Fruit fly (Drosophila melanogaster) whole organism, embryonic: ENCODE results near the gene mbc.

Experiments
- Ada2b ChIP-seq: fragments of 200-800 bp; sonication (Bioruptor generic); IDR thresholded peaks from 2 replicates; pipeline ENCODE4 v1.3.6; 2022; ENCODE audit warnings: missing biosample characterization, missing genetic modification characterization
- C15 ChIP-seq: fragments of 200-800 bp; sonication (Bioruptor generic); IDR thresholded peaks from 3 replicates; pipeline ENCODE4 v1.3.6; 2022; ENCODE audit warnings: missing biosample characterization, missing genetic modification characterization
- CG1024 ChIP-seq: fragments of 200-800 bp; sonication (Bioruptor generic); IDR thresholded peaks from 2 replicates; pipeline ENCODE4 v1.3.6; 2022; ENCODE audit warnings: missing biosample characterization, missing genetic modification characterization
- CG11398 ChIP-seq: fragments of 200-800 bp; sonication (Bioruptor generic); optimal IDR thresholded peaks from 2 replicates; lab custom pipeline; 2016; ENCODE audit warnings: missing biosample characterization, missing genetic modification characterization
- CG12104 ChIP-seq: fragments of 200-800 bp; sonication (Bioruptor generic); optimal IDR thresholded peaks from 3 replicates; lab custom pipeline; 2016; ENCODE audit warnings: missing biosample characterization, missing genetic modification characterization
- CG13296 ChIP-seq: fragments of 200-800 bp; sonication (Bioruptor generic); optimal IDR thresholded peaks from 3 replicates; lab custom pipeline; 2018; ENCODE audit warnings: missing biosample characterization, mild to moderate bottlenecking, missing genetic modification characterization
- CG14667 ChIP-seq: fragments of 200-800 bp; sonication (Bioruptor generic); IDR thresholded peaks from 2 replicates; pipeline ENCODE4 v1.3.6; 2022; ENCODE audit warnings: missing biosample characterization, missing genetic modification characterization
- CG17361 ChIP-seq: fragments of 200-800 bp; sonication (Bioruptor generic); IDR thresholded peaks from 3 replicates; pipeline ENCODE4 v1.3.6; 2022; ENCODE audit warnings: missing biosample characterization, missing genetic modification characterization
- CG17802 ChIP-seq: fragments of 200-800 bp; sonication (Bioruptor generic); optimal IDR thresholded peaks from 2 replicates; lab custom pipeline; 2018; ENCODE audit warnings: missing biosample characterization, mild to moderate bottlenecking, missing genetic modification characterization, moderate library complexity
- CG1832 ChIP-seq: fragments of 200-800 bp; sonication (Bioruptor generic); optimal IDR thresholded peaks from 2 replicates; lab custom pipeline; 2017; ENCODE audit warnings: missing biosample characterization, mild to moderate bottlenecking, missing genetic modification characterization, inconsistent platforms
- CG33213 ChIP-seq: fragments of 200-800 bp; sonication (Bioruptor generic); optimal IDR thresholded peaks from 3 replicates; lab custom pipeline; 2016; ENCODE audit warnings: missing biosample characterization, missing genetic modification characterization
- CG4282 ChIP-seq: fragments of 200-800 bp; sonication (Bioruptor generic); optimal IDR thresholded peaks from 2 replicates; lab custom pipeline; 2016; ENCODE audit warnings: missing biosample characterization, missing genetic modification characterization
- CG4730 ChIP-seq: fragments of 200-800 bp; sonication (Bioruptor generic); IDR thresholded peaks from 2 replicates; pipeline ENCODE4 v1.3.6; 2022; ENCODE audit warnings: missing biosample characterization, missing genetic modification characterization
- CG6791 ChIP-seq: fragments of 200-800 bp; sonication (Bioruptor generic); IDR thresholded peaks from 3 replicates; pipeline ENCODE4 v1.3.6; 2022; ENCODE audit warnings: missing biosample characterization, missing genetic modification characterization; ENCODE audit not compliant: partially characterized antibody
- CG6854 ChIP-seq: fragments of 200-800 bp; sonication (Bioruptor generic); optimal IDR thresholded peaks from 3 replicates; lab custom pipeline; 2017; ENCODE audit warnings: missing biosample characterization, mild to moderate bottlenecking, missing genetic modification characterization
- CG7928 ChIP-seq: fragments of 200-800 bp; sonication (Bioruptor generic); optimal IDR thresholded peaks from 2 replicates; lab custom pipeline; 2017; ENCODE audit warnings: missing biosample characterization, mild to moderate bottlenecking, missing genetic modification characterization
- CG7963 ChIP-seq: fragments of 200-800 bp; sonication (Bioruptor generic); IDR thresholded peaks from 3 replicates; pipeline ENCODE4 v1.3.6; 2022; ENCODE audit warnings: missing biosample characterization, missing genetic modification characterization; ENCODE audit not compliant: partially characterized antibody
- CG8281 ChIP-seq: fragments of 200-800 bp; sonication (Bioruptor generic); optimal IDR thresholded peaks from 2 replicates; lab custom pipeline; 2018; ENCODE audit warnings: missing biosample characterization, mild to moderate bottlenecking, missing genetic modification characterization, moderate library complexity
- CG8359 ChIP-seq: fragments of 200-800 bp; sonication (Bioruptor generic); optimal IDR thresholded peaks from 2 replicates; lab custom pipeline; 2017; ENCODE audit warnings: missing biosample characterization, mild to moderate bottlenecking, missing genetic modification characterization, borderline replicate concordance
- CG9215 ChIP-seq: fragments of 200-800 bp; sonication (Bioruptor generic); IDR thresholded peaks from 2 replicates; pipeline ENCODE4 v1.3.6; 2022; ENCODE audit warnings: missing biosample characterization, missing genetic modification characterization
- CTCF ChIP-seq: fragments of 200-800 bp; sonication (Bioruptor generic); optimal IDR thresholded peaks from 2 replicates; lab custom pipeline; 2017; ENCODE audit warnings: missing biosample characterization, mild to moderate bottlenecking, missing genetic modification characterization, moderate library complexity
- Drgx ChIP-seq: fragments of 200-800 bp; sonication (Bioruptor generic); IDR thresholded peaks from 2 replicates; pipeline ENCODE4 v1.3.6; 2022; ENCODE audit warnings: missing biosample characterization, missing genetic modification characterization
- Hand ChIP-seq: fragments of 200-800 bp; sonication (Bioruptor generic); optimal IDR thresholded peaks from 2 replicates; lab custom pipeline; 2017; ENCODE audit warnings: mild to moderate bottlenecking, missing biosample characterization, missing genetic modification reagents, missing genetic modification characterization
- Hmx ChIP-seq: fragments of 200-800 bp; sonication (Bioruptor generic); optimal IDR thresholded peaks from 2 replicates; lab custom pipeline; 2016; ENCODE audit warnings: missing biosample characterization, missing genetic modification characterization
- Lim3 ChIP-seq: fragments of 200-800 bp; sonication (Bioruptor generic); IDR thresholded peaks from 2 replicates; pipeline ENCODE4 v1.3.6; 2022; ENCODE audit warnings: missing biosample characterization, missing genetic modification characterization
- Meics ChIP-seq: fragments of 200-800 bp; sonication (Bioruptor generic); optimal IDR thresholded peaks from 2 replicates; lab custom pipeline; 2017; ENCODE audit warnings: missing biosample characterization, mild to moderate bottlenecking, missing genetic modification characterization
- NC2β ChIP-seq: fragments of 200-800 bp; sonication (Bioruptor generic); optimal IDR thresholded peaks from 2 replicates; lab custom pipeline; 2016; ENCODE audit warnings: missing biosample characterization, missing genetic modification characterization
- NFAT ChIP-seq: fragments of 200-800 bp; sonication (Bioruptor generic); IDR thresholded peaks from 2 replicates; pipeline ENCODE4 v1.3.6; 2022; ENCODE audit warnings: missing biosample characterization, missing genetic modification characterization
- Pdp1 ChIP-seq, 2 experiments: fragments of 200-800 bp; sonication (Bioruptor generic); optimal IDR thresholded peaks; 3 replicates each; lab custom pipeline; 2016; ENCODE audit warnings: missing biosample characterization in 2 of 2, missing genetic modification characterization in 2 of 2, mild to moderate bottlenecking in 1 of 2, moderate library complexity in 1 of 2
- Side ChIP-seq: fragments of 200-800 bp; sonication (Bioruptor generic); optimal IDR thresholded peaks from 2 replicates; lab custom pipeline; 2016; ENCODE audit warnings: missing biosample characterization, missing genetic modification characterization
- Six4 ChIP-seq: fragments of 200-800 bp; sonication (Bioruptor generic); optimal IDR thresholded peaks from 2 replicates; lab custom pipeline; 2016; ENCODE audit warnings: missing biosample characterization, missing genetic modification characterization
- Sry-β ChIP-seq: fragments of 200-800 bp; sonication (Bioruptor generic); optimal IDR thresholded peaks from 2 replicates; lab custom pipeline; 2018; ENCODE audit warnings: missing biosample characterization, mild to moderate bottlenecking, missing genetic modification characterization, moderate library complexity
- ash1 ChIP-seq: fragments of 200-800 bp; sonication (Bioruptor generic); optimal IDR thresholded peaks from 2 replicates; lab custom pipeline; 2018; ENCODE audit warnings: missing biosample characterization, mild to moderate bottlenecking, missing genetic modification characterization
- bbx ChIP-seq: fragments of 200-800 bp; sonication (Bioruptor generic); IDR thresholded peaks from 2 replicates; pipeline ENCODE4 v1.3.6; 2022; ENCODE audit warnings: missing biosample characterization, missing genetic modification characterization; ENCODE audit not compliant: partially characterized antibody
- cas ChIP-seq: fragments of 200-800 bp; sonication (Bioruptor generic); IDR thresholded peaks from 2 replicates; pipeline ENCODE4 v1.3.6; 2022; ENCODE audit warnings: missing biosample characterization, missing genetic modification characterization
- chm ChIP-seq: fragments of 200-800 bp; sonication (Bioruptor generic); IDR thresholded peaks from 2 replicates; pipeline ENCODE4 v1.3.6; 2022; ENCODE audit warnings: missing biosample characterization, missing genetic modification characterization
- croc ChIP-seq: fragments of 200-800 bp; sonication (Bioruptor generic); conservative IDR thresholded peaks from 3 replicates; pipeline ENCODE4 v1.3.6; 2022; ENCODE audit warnings: missing biosample characterization, missing genetic modification characterization
- crp ChIP-seq, 2 experiments: fragments of 200-800 bp; sonication (Bioruptor generic); optimal IDR thresholded peaks; 2 replicates in 1 of 2; 3 replicates in 1 of 2; lab custom pipeline; 2017; ENCODE audit warnings: missing biosample characterization in 2 of 2, missing genetic modification characterization in 2 of 2, mild to moderate bottlenecking in 1 of 2, moderate library complexity in 1 of 2
- disco-r ChIP-seq: fragments of 200-800 bp; sonication (Bioruptor generic); optimal IDR thresholded peaks from 2 replicates; lab custom pipeline; 2016; ENCODE audit warnings: missing biosample characterization, missing genetic modification characterization
- ems ChIP-seq: fragments of 200-800 bp; sonication (Bioruptor generic); optimal IDR thresholded peaks from 3 replicates; lab custom pipeline; 2016; ENCODE audit warnings: missing biosample characterization, missing genetic modification characterization
- ewg ChIP-seq: fragments of 200-800 bp; sonication (Bioruptor generic); optimal IDR thresholded peaks from 3 replicates; lab custom pipeline; 2017; ENCODE audit warnings: mild to moderate bottlenecking, missing biosample characterization, missing genetic modification reagents, missing genetic modification characterization
- fu2 ChIP-seq: fragments of 200-800 bp; sonication (Bioruptor generic); optimal IDR thresholded peaks from 2 replicates; lab custom pipeline; 2016; ENCODE audit warnings: missing biosample characterization, missing genetic modification characterization
- lbe ChIP-seq: fragments of 200-800 bp; sonication (Bioruptor generic); optimal IDR thresholded peaks from 2 replicates; lab custom pipeline; 2016; ENCODE audit warnings: missing biosample characterization, mild to moderate bottlenecking, missing genetic modification characterization
- mam ChIP-seq: fragments of 200-800 bp; sonication (Bioruptor generic); optimal IDR thresholded peaks from 3 replicates; lab custom pipeline; 2016; ENCODE audit warnings: missing biosample characterization, missing genetic modification characterization
- nom ChIP-seq: fragments of 200-800 bp; sonication (Bioruptor generic); optimal IDR thresholded peaks from 2 replicates; lab custom pipeline; 2017; ENCODE audit warnings: missing biosample characterization, missing genetic modification characterization, mild to moderate bottlenecking, moderate library complexity, missing genetic modification reagents
- schlank ChIP-seq: fragments of 200-800 bp; sonication (Bioruptor generic); optimal IDR thresholded peaks from 2 replicates; lab custom pipeline; 2018; ENCODE audit warnings: missing biosample characterization, mild to moderate bottlenecking, missing genetic modification characterization
- sna ChIP-seq: fragments of 200-800 bp; sonication (Bioruptor generic); IDR thresholded peaks from 2 replicates; pipeline ENCODE4 v1.3.6; 2022; ENCODE audit warnings: missing biosample characterization, missing genetic modification characterization; ENCODE audit not compliant: partially characterized antibody
- sqz ChIP-seq: fragments of 200-800 bp; sonication (Bioruptor generic); optimal IDR thresholded peaks from 3 replicates; lab custom pipeline; 2018; ENCODE audit warnings: missing biosample characterization, mild to moderate bottlenecking, missing genetic modification characterization
- stwl ChIP-seq: fragments of 200-800 bp; sonication (Bioruptor generic); optimal IDR thresholded peaks from 3 replicates; lab custom pipeline; 2018; ENCODE audit warnings: missing biosample characterization, mild to moderate bottlenecking, missing genetic modification characterization, moderate library complexity
- yki ChIP-seq: fragments of >200 bp; optimal IDR thresholded peaks from 3 replicates; lab custom pipeline; 2018

Gene mbc

dm6 chr3R:23760219-23761018, 21.1 kb upstream of the mbc start, which contains the start of gene SdhD (continued):
- TF ChIP-seq ewg (GFP tag; lab: Kevin White, UChicago), result no peak
- TF ChIP-seq CG4282 (GFP tag; lab: Kevin White, UChicago), result no peak
- TF ChIP-seq nom (GFP tag; lab: Kevin White, UChicago), result no peak
- TF ChIP-seq sna (GFP tag; lab: Robert Waterston, UW), result peak; percentile 44
- no peak for TF ChIP-seq C15
- TF ChIP-seq CG6791, result 0 out of 3 replicates have a peak, but pooled peaks have one; percentile 28
- TF ChIP-seq CG17802 (tag; lab: Kevin White, UChicago), result no peak
- TF ChIP-seq Hmx, result no peak
- TF ChIP-seq bbx (GFP tag; lab: Robert Waterston, UW), result peak; percentile 64; the same call in 1 of the 2 replicates
- TF ChIP-seq CTCF, result no peak
- peak; percentile 15 to 98 for TF ChIP-seq Pdp1 (GFP tag; optimal IDR thresholded peaks at IDR 0.05; lab: Kevin White, UChicago)
- peak; percentile 15 for TF ChIP-seq CG13296 (GFP tag; lab: Kevin White, UChicago)
- TF ChIP-seq fu2 (GFP tag; lab: Kevin White, UChicago), result no peak
- no peak for TF ChIP-seq Side
- no peak for TF ChIP-seq CG8359
- TF ChIP-seq Lim3 (GFP tag; lab: Robert Waterston, UW), result no peak
- no peak for TF ChIP-seq NFAT (GFP tag; lab: Robert Waterston, UW)
- TF ChIP-seq croc (GFP tag; lab: Robert Waterston, UW), result no peak
- peak; percentile 34 for TF ChIP-seq Meics
- TF ChIP-seq cas (GFP tag; lab: Robert Waterston, UW), result no peak
- no peak for TF ChIP-seq yki
- no peak for TF ChIP-seq CG6854 (GFP tag; lab: Kevin White, UChicago)
- TF ChIP-seq disco-r (GFP tag; lab: Kevin White, UChicago), result no peak
- no peak for TF ChIP-seq CG7928 (GFP tag; lab: Kevin White, UChicago)
- TF ChIP-seq Hand (GFP tag; lab: Kevin White, UChicago), result no peak
- no peak for TF ChIP-seq ash1 (GFP tag; lab: Kevin White, UChicago)
- TF ChIP-seq mam (GFP tag; lab: Kevin White, UChicago), result peak; percentile 47
- no peak for TF ChIP-seq CG8281 (tag; lab: Kevin White, UChicago)
- peak in 1 of 2 experiments; percentile 75 for TF ChIP-seq crp (GFP tag; optimal IDR thresholded peaks at IDR 0.05; lab: Kevin White, UChicago)
- TF ChIP-seq CG12104 (GFP tag; lab: Kevin White, UChicago), result no peak
- 0 out of 3 replicates have a peak, but pooled peaks have one; percentile 54 for TF ChIP-seq CG7963 (GFP tag; lab: Robert Waterston, UW)
- peak; percentile 29 for TF ChIP-seq NC2β (GFP tag; lab: Kevin White, UChicago)
- TF ChIP-seq chm (GFP tag; lab: Robert Waterston, UW), result no peak
- no peak for TF ChIP-seq Drgx (GFP tag; lab: Robert Waterston, UW)
- TF ChIP-seq CG11398, result no peak
- TF ChIP-seq sqz (GFP tag; lab: Kevin White, UChicago), result no peak
- no peak for TF ChIP-seq CG14667
- no peak for TF ChIP-seq CG1024 (GFP tag; lab: Robert Waterston, UW)
- TF ChIP-seq CG1832 (GFP tag; lab: Kevin White, UChicago), result no peak
- TF ChIP-seq CG9215 (GFP tag; lab: Robert Waterston, UW), result no peak
- TF ChIP-seq Sry-β (GFP tag; lab: Kevin White, UChicago), result no peak
- TF ChIP-seq schlank (tag; lab: Kevin White, UChicago), result no peak
- peak; percentile 38 for TF ChIP-seq lbe (GFP tag; lab: Kevin White, UChicago)
- TF ChIP-seq Six4 (GFP tag; lab: Kevin White, UChicago), result no peak
- peak; percentile 40 for TF ChIP-seq ems
- no peak for TF ChIP-seq CG4730 (GFP tag; lab: Robert Waterston, UW)
- no peak for TF ChIP-seq CG17361
- no peak for TF ChIP-seq Ada2b (GFP tag; lab: Robert Waterston, UW)
- peak; percentile 91 for TF ChIP-seq stwl (tag; lab: Kevin White, UChicago)
- TF ChIP-seq CG33213 (GFP tag; lab: Kevin White, UChicago), result peak; percentile 30
